Worm (Caenorhabditis elegans) whole organism, young adult: ENCODE data around the gene trx-3.
A peak's percentile ranks its signal among the peaks of the same experiment; 100 is the strongest.

Experiments used
- B0019.2 ChIP-seq: fragments of 200-800 bp; sonication (Bioruptor generic); conservative IDR thresholded peaks from 2 replicates; pipeline ENCODE4 v1.3.6; 2022; ENCODE audit warnings: missing genetic modification reagents, missing genetic modification characterization, missing compliant biosample characterization
- B0261.1 ChIP-seq: sonication (generic microtip); optimal IDR thresholded peaks from 2 replicates; lab custom pipeline; 2016; ENCODE audit warnings: mild to moderate bottlenecking, missing genetic modification characterization, moderate library complexity, missing compliant biosample characterization
- C06A6.2 ChIP-seq: fragments of 200-800 bp; sonication (Bioruptor generic); conservative IDR thresholded peaks from 2 replicates; pipeline ENCODE4 v1.3.6; 2022; ENCODE audit warnings: missing genetic modification characterization, missing compliant biosample characterization
- F10E7.11 ChIP-seq: sonication (generic microtip); optimal IDR thresholded peaks from 2 replicates; lab custom pipeline; 2017; ENCODE audit warnings: mild to moderate bottlenecking, missing genetic modification characterization, moderate library complexity, missing compliant biosample characterization
- F37B4.10 ChIP-seq: fragments of 200-800 bp; sonication (Bioruptor generic); IDR thresholded peaks from 2 replicates; pipeline ENCODE4 v1.3.6; 2022; ENCODE audit warnings: missing genetic modification characterization, missing compliant biosample characterization
- F57A8.1 ChIP-seq: fragments of 200-800 bp; sonication (Bioruptor generic); optimal IDR thresholded peaks from 2 replicates; lab custom pipeline; 2018; ENCODE audit warnings: mild to moderate bottlenecking, missing genetic modification characterization, moderate library complexity, missing compliant biosample characterization
- F57C9.4 ChIP-seq: sonication (generic microtip); optimal IDR thresholded peaks from 2 replicates; lab custom pipeline; 2017; ENCODE audit warnings: mild to moderate bottlenecking, missing genetic modification characterization, missing compliant biosample characterization
- Y95B8A.8 ChIP-seq: fragments of 200-800 bp; sonication (Bioruptor generic); IDR thresholded peaks from 2 replicates; pipeline ENCODE4 v1.3.6; 2022; ENCODE audit warnings: missing genetic modification reagents, missing genetic modification characterization, missing compliant biosample characterization
- atf-7 ChIP-seq: sonication (generic microtip); optimal IDR thresholded peaks from 2 replicates; lab custom pipeline; 2017; ENCODE audit warnings: mild to moderate bottlenecking, missing genetic modification characterization, missing compliant biosample characterization
- attf-6 ChIP-seq: fragments of 200-800 bp; sonication (Bioruptor generic); IDR thresholded peaks from 2 replicates; pipeline ENCODE4 v1.3.6; 2022; ENCODE audit warnings: missing genetic modification reagents, missing genetic modification characterization, missing compliant biosample characterization
- bed-1 ChIP-seq: fragments of 200-800 bp; sonication (Bioruptor generic); IDR thresholded peaks from 2 replicates; pipeline ENCODE4 v1.3.6; 2022; ENCODE audit warnings: missing genetic modification reagents, missing genetic modification characterization, missing compliant biosample characterization
- bed-2 ChIP-seq: fragments of 200-800 bp; sonication (Bioruptor generic); IDR thresholded peaks from 2 replicates; pipeline ENCODE4 v1.3.6; 2022; ENCODE audit warnings: missing genetic modification reagents, missing genetic modification characterization, missing compliant biosample characterization
- cebp-2 ChIP-seq: fragments of 200-800 bp; sonication (Bioruptor generic); IDR thresholded peaks from 2 replicates; pipeline ENCODE4 v1.3.6; 2022; ENCODE audit warnings: missing genetic modification characterization, missing compliant biosample characterization
- ceh-27 ChIP-seq: fragments of 200-800 bp; sonication (Bioruptor generic); optimal IDR thresholded peaks from 2 replicates; lab custom pipeline; 2018; ENCODE audit warnings: mild to moderate bottlenecking, missing genetic modification characterization, moderate library complexity, missing compliant biosample characterization
- ceh-58 ChIP-seq: fragments of 200-800 bp; sonication (Bioruptor generic); IDR thresholded peaks from 2 replicates; pipeline ENCODE4 v1.3.6; 2022; ENCODE audit warnings: missing genetic modification characterization, missing compliant biosample characterization
- ceh-91 ChIP-seq: fragments of 200-800 bp; sonication (Bioruptor generic); IDR thresholded peaks from 2 replicates; pipeline ENCODE4 v1.3.6; 2022; ENCODE audit warnings: missing genetic modification reagents, missing genetic modification characterization, missing compliant biosample characterization
- efl-1 ChIP-seq: fragments of 150-350 bp; optimal IDR thresholded peaks from 2 replicates; lab custom pipeline; 2014; ENCODE audit warnings: missing biosample characterization, missing genetic modification reagents, missing genetic modification characterization
- egl-18 ChIP-seq: fragments of 200-800 bp; sonication (Bioruptor generic); IDR thresholded peaks from 2 replicates; pipeline ENCODE4 v1.3.6; 2022; ENCODE audit warnings: missing genetic modification reagents, missing genetic modification characterization, missing compliant biosample characterization
- ekl-4 ChIP-seq: fragments of 200-800 bp; sonication (Bioruptor generic); IDR thresholded peaks from 2 replicates; pipeline ENCODE4 v1.3.6; 2022; ENCODE audit warnings: missing genetic modification reagents, missing genetic modification characterization, missing compliant biosample characterization
- hsf-1 ChIP-seq: fragments of 200-800 bp; sonication (Bioruptor generic); IDR thresholded peaks from 2 replicates; pipeline ENCODE4 v1.3.6; 2022; ENCODE audit warnings: missing genetic modification reagents, missing genetic modification characterization, missing compliant biosample characterization
- let-526 ChIP-seq: fragments of 200-800 bp; sonication (Bioruptor generic); IDR thresholded peaks from 2 replicates; pipeline ENCODE4 v1.3.6; 2022; ENCODE audit warnings: missing genetic modification reagents, missing genetic modification characterization, missing compliant biosample characterization
- let-607 ChIP-seq, 2 experiments: fragments of 200-800 bp in 1 of 2; sonication (Bioruptor generic) in 1 of 2; sonication (generic microtip) in 1 of 2; optimal IDR thresholded peaks; 2 replicates each; lab custom pipeline; 2016 to 2018; ENCODE audit warnings: mild to moderate bottlenecking in 2 of 2, missing compliant biosample characterization in 2 of 2, missing genetic modification characterization in 2 of 2, moderate library complexity in 2 of 2, missing genotype in 1 of 2
- lin-35 ChIP-seq, 3 experiments: fragments of 150-350 bp in 2 of 3; sonication (generic microtip) in 1 of 3; optimal IDR thresholded peaks; 2 replicates each; lab custom pipeline; 2014 to 2018; ENCODE audit warnings: missing biosample characterization in 3 of 3, missing genetic modification characterization in 3 of 3, missing genetic modification reagents in 3 of 3
- lsy-27 ChIP-seq: sonication (generic microtip); optimal IDR thresholded peaks from 2 replicates; lab custom pipeline; 2017; ENCODE audit warnings: missing genetic modification characterization, mild to moderate bottlenecking, missing compliant biosample characterization, antibody characterized with exemption, missing genotype, borderline replicate concordance; ENCODE audit not compliant: insufficient read depth
- madf-10 ChIP-seq: sonication (generic microtip); optimal IDR thresholded peaks from 2 replicates; lab custom pipeline; 2016; ENCODE audit warnings: mild to moderate bottlenecking, missing genetic modification characterization, missing compliant biosample characterization
- madf-6 ChIP-seq: fragments of 200-800 bp; sonication (Bioruptor generic); IDR thresholded peaks from 2 replicates; pipeline ENCODE4 v1.3.6; 2022; ENCODE audit warnings: missing genetic modification reagents, missing genetic modification characterization, missing compliant biosample characterization
- mcd-1 ChIP-seq: fragments of 200-800 bp; sonication (Bioruptor generic); IDR thresholded peaks from 2 replicates; pipeline ENCODE4 v1.3.6; 2022; ENCODE audit warnings: missing genetic modification reagents, missing genetic modification characterization, missing compliant biosample characterization
- mel-28 ChIP-seq: sonication (generic microtip); optimal IDR thresholded peaks from 2 replicates; lab custom pipeline; 2016; ENCODE audit warnings: borderline replicate concordance, mild to moderate bottlenecking, missing genetic modification characterization, missing compliant biosample characterization
- nfya-1 ChIP-seq: sonication (generic microtip); optimal IDR thresholded peaks from 2 replicates; lab custom pipeline; 2017; ENCODE audit warnings: antibody characterized with exemption, missing compliant biosample characterization, missing genetic modification characterization, borderline replicate concordance; ENCODE audit not compliant: insufficient read depth
- nfya-2 ChIP-seq: fragments of 200-800 bp; sonication (Bioruptor generic); IDR thresholded peaks from 2 replicates; pipeline ENCODE4 v1.3.6; 2022; ENCODE audit warnings: missing genetic modification reagents, missing genetic modification characterization, missing compliant biosample characterization
- nfyb-1 ChIP-seq: fragments of 200-800 bp; sonication (Bioruptor generic); IDR thresholded peaks from 2 replicates; pipeline ENCODE4 v1.3.6; 2022; ENCODE audit warnings: missing genetic modification reagents, missing genetic modification characterization, missing compliant biosample characterization
- nhr-120 ChIP-seq: fragments of 200-800 bp; sonication (Bioruptor generic); IDR thresholded peaks from 2 replicates; pipeline ENCODE4 v1.3.6; 2022; ENCODE audit warnings: missing genetic modification characterization, missing compliant biosample characterization
- nhr-80 ChIP-seq: sonication (generic microtip); optimal IDR thresholded peaks from 2 replicates; lab custom pipeline; 2016; ENCODE audit warnings: missing genetic modification characterization, missing compliant biosample characterization
- nhr-90 ChIP-seq: sonication (generic microtip); optimal IDR thresholded peaks from 2 replicates; lab custom pipeline; 2016; ENCODE audit warnings: missing genotype, mild to moderate bottlenecking, missing genetic modification characterization, missing compliant biosample characterization
- sdz-38 ChIP-seq: sonication (generic microtip); optimal IDR thresholded peaks from 2 replicates; lab custom pipeline; 2016; ENCODE audit warnings: missing genotype, missing genetic modification characterization, missing compliant biosample characterization
- sea-2 ChIP-seq: fragments of 200-800 bp; sonication (Bioruptor generic); IDR thresholded peaks from 2 replicates; pipeline ENCODE4 v1.3.6; 2022; ENCODE audit warnings: missing genetic modification characterization, missing compliant biosample characterization
- unc-130 ChIP-seq: sonication (generic microtip); optimal IDR thresholded peaks from 2 replicates; lab custom pipeline; 2016; ENCODE audit warnings: missing genetic modification reagents, missing genetic modification characterization, missing compliant biosample characterization
- unc-62 ChIP-seq: fragments of 150-350 bp; optimal IDR thresholded peaks from 2 replicates; lab custom pipeline; 2014; ENCODE audit warnings: missing biosample characterization, missing genetic modification reagents, missing genetic modification characterization
- zfh-2 ChIP-seq: fragments of 200-800 bp; sonication (Bioruptor generic); conservative IDR thresholded peaks from 2 replicates; pipeline ENCODE4 v1.3.6; 2022; ENCODE audit warnings: missing genetic modification reagents, missing genetic modification characterization, missing compliant biosample characterization
- ztf-18 ChIP-seq: sonication (generic microtip); optimal IDR thresholded peaks from 2 replicates; lab custom pipeline; 2016; ENCODE audit warnings: missing genotype, mild to moderate bottlenecking, missing genetic modification characterization, missing compliant biosample characterization
- ztf-25 ChIP-seq: fragments of 200-800 bp; sonication (Bioruptor generic); IDR thresholded peaks from 2 replicates; pipeline ENCODE4 v1.3.6; 2022; ENCODE audit warnings: missing genetic modification reagents, missing genetic modification characterization, missing compliant biosample characterization
- ztf-26 ChIP-seq: sonication (generic microtip); optimal IDR thresholded peaks from 2 replicates; lab custom pipeline; 2017; ENCODE audit warnings: missing genetic modification characterization, missing compliant biosample characterization

trx-3 gene

ce11 chrIV:4486738-4487137, at the start of gene trx-3:
trx-3 (plus strand) TSS chrIV:4487028.
- TF ChIP-seq let-526 (no peak), atf-7 (tag; lab: Kevin White, UChicago) (no peak), nhr-80 (tag; lab: Kevin White, UChicago) (peak; percentile 53)

ce11 chrIV:4437825-4438224, 49.0 kb upstream of the trx-3 start:
- no peak for TF ChIP-seq bed-1
- TF ChIP-seq B0261.1 (tag; lab: Kevin White, UChicago): no peak
- no peak for TF ChIP-seq nhr-80 (tag; lab: Kevin White, UChicago)
- no peak for TF ChIP-seq attf-6 (GFP tag; lab: Robert Waterston, UW)
- no peak for TF ChIP-seq bed-2 (GFP tag; lab: Robert Waterston, UW)
- no peak for TF ChIP-seq ekl-4 (GFP tag; lab: Robert Waterston, UW)
- TF ChIP-seq zfh-2 (GFP tag; lab: Robert Waterston, UW): no peak
- TF ChIP-seq madf-10 (tag; lab: Kevin White, UChicago): no peak
- TF ChIP-seq hsf-1 (GFP tag; lab: Robert Waterston, UW): no peak
- no peak for TF ChIP-seq cebp-2 (GFP tag; lab: Robert Waterston, UW)
- no peak for TF ChIP-seq F57C9.4 (tag; lab: Kevin White, UChicago)
- TF ChIP-seq unc-130 (GFP tag; lab: Kevin White, UChicago): no peak
- TF ChIP-seq unc-62 (GFP tag; lab: Kevin White, UChicago): no peak
- no peak for TF ChIP-seq let-607 (tag; optimal IDR thresholded peaks at IDR 0.05; lab: Kevin White, UChicago)
- TF ChIP-seq lin-35 (GFP tag; optimal IDR thresholded peaks at IDR 0.05; lab: Kevin White, UChicago): no peak
- TF ChIP-seq Y95B8A.8 (GFP tag; lab: Robert Waterston, UW): no peak
- TF ChIP-seq madf-6: no peak
- TF ChIP-seq egl-18 (GFP tag; lab: Robert Waterston, UW): no peak
- TF ChIP-seq B0019.2 (GFP tag; lab: Robert Waterston, UW): no peak
- TF ChIP-seq, all 124 proteins: peak for 0

- TF ChIP-seq nhr-120 (no peak), ceh-91 (no peak), ztf-18 (tag; lab: Kevin White, UChicago) (no peak)
- TF ChIP-seq, all 124 proteins: peak for 0
Observed at ce11 chrIV:4439190-4439589, 47.6 kb upstream of the trx-3 start, which contains the start of gene fbxb-74. fbxb-74 (minus strand) TSS chrIV:4439290.

- TF ChIP-seq mel-28 (tag; lab: Kevin White, UChicago) (no peak), sdz-38 (no peak), ceh-58 (GFP tag; lab: Robert Waterston, UW) (no peak)
Observed at ce11 chrIV:4441077-4441476, 45.8 kb upstream of the trx-3 start, which contains the start of gene fbxb-75. fbxb-75 (minus strand) TSS chrIV:4441177.

ce11 chrIV:4445711-4446290, 41.0 kb upstream of the trx-3 start, which contains the start of the genes wapl-1 and htz-1:
wapl-1 (minus strand) TSS chrIV:4445740.
htz-1 (plus strand) TSS chrIV:4446216.
- TF ChIP-seq C06A6.2 (GFP tag; lab: Robert Waterston, UW): peak; percentile 85
- peak; percentile 20; the same call in 1 of the 2 replicates for TF ChIP-seq let-526
- TF ChIP-seq lsy-27 (tag; lab: Kevin White, UChicago): peak; percentile 63
- TF ChIP-seq F10E7.11 (tag; lab: Kevin White, UChicago): no peak
- TF ChIP-seq nfyb-1 (GFP tag; lab: Robert Waterston, UW): peak; percentile 93
- no peak for TF ChIP-seq F57A8.1 (GFP tag; lab: Kevin White, UChicago)
- TF ChIP-seq ceh-27 (GFP tag; lab: Kevin White, UChicago): peak; percentile 94
- TF ChIP-seq ztf-26: peak; percentile 71
- no peak for TF ChIP-seq F37B4.10 (GFP tag; lab: Robert Waterston, UW)
- peak; percentile 93 for TF ChIP-seq mcd-1 (GFP tag; lab: Robert Waterston, UW)
- peak; percentile 92 for TF ChIP-seq efl-1 (GFP tag; lab: Kevin White, UChicago)
- TF ChIP-seq F57C9.4 (tag; lab: Kevin White, UChicago): peak; percentile 25
- no peak for TF ChIP-seq nfya-2 (GFP tag; lab: Robert Waterston, UW)
- TF ChIP-seq unc-130 (GFP tag; lab: Kevin White, UChicago): peak; percentile 74
- TF ChIP-seq nfya-1 (tag; lab: Kevin White, UChicago): no peak
- TF ChIP-seq ztf-25 (GFP tag; lab: Robert Waterston, UW): peak; percentile 66; the same call in 1 of the 2 replicates
- no peak for TF ChIP-seq nhr-90 (tag; lab: Kevin White, UChicago)
- TF ChIP-seq zfh-2 (GFP tag; lab: Robert Waterston, UW): peak; percentile 64; the same call in 1 of the 2 replicates
- TF ChIP-seq sea-2 (GFP tag; lab: Robert Waterston, UW): no peak
